Worm (Caenorhabditis elegans) whole organism, young adult: ENCODE data around the gene skr-7.

Experiments used
- F22D6.2 ChIP-seq: sonication (generic microtip); optimal IDR thresholded peaks from 2 replicates; lab custom pipeline; 2016; ENCODE audit warnings: mild to moderate bottlenecking, missing genetic modification characterization, missing compliant biosample characterization
- F37B4.10 ChIP-seq: fragments of 200-800 bp; sonication (Bioruptor generic); IDR thresholded peaks from 2 replicates; pipeline ENCODE4 v1.3.6; 2022; ENCODE audit warnings: missing genetic modification characterization, missing compliant biosample characterization
- F39B2.1 ChIP-seq: fragments of 200-800 bp; sonication (Bioruptor generic); IDR thresholded peaks from 2 replicates; pipeline ENCODE4 v1.3.6; 2022; ENCODE audit warnings: missing genetic modification reagents, missing genetic modification characterization, missing compliant biosample characterization
- F49E8.2 ChIP-seq: sonication (generic microtip); optimal IDR thresholded peaks from 3 replicates; lab custom pipeline; 2017; ENCODE audit warnings: missing genetic modification characterization, mild to moderate bottlenecking, missing compliant biosample characterization, antibody characterized with exemption, moderate library complexity; ENCODE audit not compliant: insufficient read depth
- F55B11.4 ChIP-seq: sonication (generic microtip); optimal IDR thresholded peaks from 2 replicates; lab custom pipeline; 2016; ENCODE audit warnings: missing compliant biosample characterization, missing genetic modification characterization, borderline replicate concordance; ENCODE audit not compliant: insufficient read depth
- K12H6.12 ChIP-seq: fragments of 200-800 bp; sonication (Bioruptor generic); optimal IDR thresholded peaks from 2 replicates; lab custom pipeline; 2018; ENCODE audit warnings: mild to moderate bottlenecking, missing genetic modification characterization, missing compliant biosample characterization
- Y53F4B.3 ChIP-seq: fragments of 200-800 bp; sonication (Bioruptor generic); IDR thresholded peaks from 2 replicates; pipeline ENCODE4 v1.3.6; 2022; ENCODE audit warnings: missing genetic modification reagents, missing genetic modification characterization, missing compliant biosample characterization
- Y67H2A.10 ChIP-seq: fragments of 200-800 bp; sonication (Bioruptor generic); conservative IDR thresholded peaks from 2 replicates; pipeline ENCODE4 v1.3.6; 2022; ENCODE audit warnings: missing genetic modification reagents, missing genetic modification characterization, missing compliant biosample characterization
- ama-1 ChIP-seq, 3 experiments: fragments of 150-350 bp in 1 of 3; sonication (generic microtip) in 2 of 3; optimal IDR thresholded peaks; 2 replicates each; lab custom pipeline; 2014 to 2018; ENCODE audit warnings: missing biosample characterization in 2 of 3, missing genetic modification characterization in 2 of 3, missing genetic modification reagents in 2 of 3
- aptf-2 ChIP-seq: fragments of 200-800 bp; sonication (Bioruptor generic); conservative IDR thresholded peaks from 2 replicates; pipeline ENCODE4 v1.3.6; 2022; ENCODE audit warnings: missing genetic modification reagents, missing genetic modification characterization, missing compliant biosample characterization
- attf-5 ChIP-seq: fragments of 200-800 bp; sonication (Bioruptor generic); optimal IDR thresholded peaks from 2 replicates; lab custom pipeline; 2018; ENCODE audit warnings: mild to moderate bottlenecking, missing genetic modification characterization, missing compliant biosample characterization
- bed-1 ChIP-seq: fragments of 200-800 bp; sonication (Bioruptor generic); IDR thresholded peaks from 2 replicates; pipeline ENCODE4 v1.3.6; 2022; ENCODE audit warnings: missing genetic modification reagents, missing genetic modification characterization, missing compliant biosample characterization
- ceh-27 ChIP-seq: fragments of 200-800 bp; sonication (Bioruptor generic); optimal IDR thresholded peaks from 2 replicates; lab custom pipeline; 2018; ENCODE audit warnings: mild to moderate bottlenecking, missing genetic modification characterization, moderate library complexity, missing compliant biosample characterization
- ceh-91 ChIP-seq: fragments of 200-800 bp; sonication (Bioruptor generic); IDR thresholded peaks from 2 replicates; pipeline ENCODE4 v1.3.6; 2022; ENCODE audit warnings: missing genetic modification reagents, missing genetic modification characterization, missing compliant biosample characterization
- chd-7 ChIP-seq: sonication (generic microtip); optimal IDR thresholded peaks from 2 replicates; lab custom pipeline; 2016; ENCODE audit warnings: mild to moderate bottlenecking, missing genetic modification characterization, moderate library complexity, missing compliant biosample characterization
- dox-1 ChIP-seq: fragments of 200-800 bp; sonication (Bioruptor generic); IDR thresholded peaks from 2 replicates; pipeline ENCODE4 v1.3.6; 2022; ENCODE audit warnings: missing genetic modification reagents, missing genetic modification characterization, missing compliant biosample characterization
- efl-1 ChIP-seq: fragments of 150-350 bp; optimal IDR thresholded peaks from 2 replicates; lab custom pipeline; 2014; ENCODE audit warnings: missing biosample characterization, missing genetic modification reagents, missing genetic modification characterization
- egrh-3 ChIP-seq: fragments of 200-800 bp; sonication (Bioruptor generic); IDR thresholded peaks from 2 replicates; pipeline ENCODE4 v1.3.6; 2022; ENCODE audit warnings: missing genetic modification reagents, missing genetic modification characterization, missing compliant biosample characterization
- ekl-4 ChIP-seq: fragments of 200-800 bp; sonication (Bioruptor generic); IDR thresholded peaks from 2 replicates; pipeline ENCODE4 v1.3.6; 2022; ENCODE audit warnings: missing genetic modification reagents, missing genetic modification characterization, missing compliant biosample characterization
- lag-1 ChIP-seq: fragments of 200-800 bp; sonication (Bioruptor generic); IDR thresholded peaks from 2 replicates; pipeline ENCODE4 v1.3.6; 2022; ENCODE audit warnings: missing genetic modification reagents, missing genetic modification characterization, missing compliant biosample characterization
- let-526 ChIP-seq: fragments of 200-800 bp; sonication (Bioruptor generic); IDR thresholded peaks from 2 replicates; pipeline ENCODE4 v1.3.6; 2022; ENCODE audit warnings: missing genetic modification reagents, missing genetic modification characterization, missing compliant biosample characterization
- lin-26 ChIP-seq: fragments of 200-800 bp; sonication (Bioruptor generic); IDR thresholded peaks from 2 replicates; pipeline ENCODE4 v1.3.6; 2022; ENCODE audit warnings: missing genetic modification reagents, missing genetic modification characterization, missing compliant biosample characterization
- lin-35 ChIP-seq, 3 experiments: fragments of 150-350 bp in 2 of 3; sonication (generic microtip) in 1 of 3; optimal IDR thresholded peaks; 2 replicates each; lab custom pipeline; 2014 to 2018; ENCODE audit warnings: missing biosample characterization in 3 of 3, missing genetic modification characterization in 3 of 3, missing genetic modification reagents in 3 of 3
- lin-54 ChIP-seq: fragments of 200-800 bp; sonication (Bioruptor generic); optimal IDR thresholded peaks from 2 replicates; lab custom pipeline; 2018; ENCODE audit warnings: mild to moderate bottlenecking, missing genetic modification characterization, missing compliant biosample characterization
- lsy-27 ChIP-seq: sonication (generic microtip); optimal IDR thresholded peaks from 2 replicates; lab custom pipeline; 2017; ENCODE audit warnings: missing genetic modification characterization, mild to moderate bottlenecking, missing compliant biosample characterization, antibody characterized with exemption, missing genotype, borderline replicate concordance; ENCODE audit not compliant: insufficient read depth
- madf-8 ChIP-seq: fragments of 200-800 bp; sonication (Bioruptor generic); conservative IDR thresholded peaks from 2 replicates; pipeline ENCODE4 v1.3.6; 2022; ENCODE audit warnings: missing genetic modification reagents, missing genetic modification characterization, missing compliant biosample characterization
- mel-28 ChIP-seq: sonication (generic microtip); optimal IDR thresholded peaks from 2 replicates; lab custom pipeline; 2016; ENCODE audit warnings: borderline replicate concordance, mild to moderate bottlenecking, missing genetic modification characterization, missing compliant biosample characterization
- mxl-1 ChIP-seq: sonication (generic microtip); optimal IDR thresholded peaks from 2 replicates; lab custom pipeline; 2016; ENCODE audit warnings: missing genetic modification characterization, missing compliant biosample characterization
- nfya-2 ChIP-seq: fragments of 200-800 bp; sonication (Bioruptor generic); IDR thresholded peaks from 2 replicates; pipeline ENCODE4 v1.3.6; 2022; ENCODE audit warnings: missing genetic modification reagents, missing genetic modification characterization, missing compliant biosample characterization
- nhr-179 ChIP-seq: sonication (generic microtip); optimal IDR thresholded peaks from 2 replicates; lab custom pipeline; 2016; ENCODE audit warnings: mild to moderate bottlenecking, missing genetic modification characterization, missing compliant biosample characterization
- pha-4 ChIP-seq: fragments of 150-350 bp; sonication (generic microtip); optimal IDR thresholded peaks from 2 replicates; lab custom pipeline; 2014; ENCODE audit warnings: missing biosample characterization, missing genetic modification reagents, missing genetic modification characterization
- rcor-1 ChIP-seq: fragments of 200-800 bp; sonication (Bioruptor generic); IDR thresholded peaks from 2 replicates; pipeline ENCODE4 v1.3.6; 2022; ENCODE audit warnings: missing genetic modification reagents, missing genetic modification characterization, missing compliant biosample characterization
- rec-8 ChIP-seq, 2 experiments: sonication (generic microtip); optimal IDR thresholded peaks; 2 replicates each; lab custom pipeline; 2016; ENCODE audit warnings: mild to moderate bottlenecking in 2 of 2, missing genetic modification characterization in 2 of 2, missing genetic modification reagents in 2 of 2, missing genotype in 2 of 2, missing biosample characterization in 1 of 2, missing compliant biosample characterization in 1 of 2, moderate library complexity in 1 of 2
- repo-1 ChIP-seq: sonication (generic microtip); optimal IDR thresholded peaks from 2 replicates; lab custom pipeline; 2017; ENCODE audit warnings: mild to moderate bottlenecking, missing genetic modification characterization, missing compliant biosample characterization
- snpc-4 ChIP-seq, 5 experiments: fragments of 150-350 bp in 1 of 5; sonication (generic microtip) in 4 of 5; optimal IDR thresholded peaks; 2 replicates each; lab custom pipeline; 2014 to 2018; ENCODE audit warnings: missing genetic modification characterization in 5 of 5, missing biosample characterization in 3 of 5, antibody characterized with exemption in 2 of 5, mild to moderate bottlenecking in 2 of 5, missing compliant biosample characterization in 2 of 5, missing genotype in 2 of 5, moderate library complexity in 2 of 5, missing genetic modification reagents in 1 of 5
- unc-62 ChIP-seq: fragments of 150-350 bp; optimal IDR thresholded peaks from 2 replicates; lab custom pipeline; 2014; ENCODE audit warnings: missing biosample characterization, missing genetic modification reagents, missing genetic modification characterization
- xnd-1 ChIP-seq: sonication (generic microtip); optimal IDR thresholded peaks from 2 replicates; lab custom pipeline; 2016; ENCODE audit warnings: missing genotype, missing genetic modification reagents, missing genetic modification characterization, missing compliant biosample characterization
- ztf-22 ChIP-seq: fragments of 200-800 bp; sonication (Bioruptor generic); optimal IDR thresholded peaks from 2 replicates; lab custom pipeline; 2018; ENCODE audit warnings: mild to moderate bottlenecking, missing genetic modification characterization, moderate library complexity, missing compliant biosample characterization
- ztf-26 ChIP-seq: sonication (generic microtip); optimal IDR thresholded peaks from 2 replicates; lab custom pipeline; 2017; ENCODE audit warnings: missing genetic modification characterization, missing compliant biosample characterization
- ztf-3 ChIP-seq: fragments of 200-800 bp; sonication (Bioruptor generic); optimal IDR thresholded peaks from 2 replicates; lab custom pipeline; 2018; ENCODE audit warnings: mild to moderate bottlenecking, missing genetic modification characterization, missing compliant biosample characterization
- ztf-6 ChIP-seq: fragments of 200-800 bp; sonication (Bioruptor generic); IDR thresholded peaks from 2 replicates; pipeline ENCODE4 v1.3.6; 2022; ENCODE audit warnings: missing genetic modification reagents, missing genetic modification characterization, missing compliant biosample characterization

Gene skr-7

DNA sequence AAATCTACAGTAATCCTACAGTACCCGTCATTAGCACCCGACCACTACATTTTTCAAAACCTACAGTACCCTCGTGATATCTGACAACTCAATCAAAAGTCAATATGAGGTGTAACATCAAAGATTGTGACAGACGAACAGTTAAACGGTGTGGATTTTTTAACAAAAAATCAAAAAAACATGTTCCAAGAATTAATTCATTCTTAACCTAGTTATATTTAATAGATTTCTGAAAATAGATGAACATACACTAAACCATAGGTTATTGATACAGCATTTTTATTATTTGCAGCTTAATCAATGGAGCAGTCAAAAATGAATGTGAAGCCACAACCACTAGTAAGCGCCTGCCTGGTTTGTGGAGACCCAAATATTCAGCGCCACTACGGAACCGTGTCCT lies 14.7 kb upstream of the skr-7 start, which contains the start of gene nhr-118:
nhr-118 (plus strand) TSS at position 301 of the 400 bp plus-strand sequence.
- TF ChIP-seq dox-1 (GFP tag; lab: Robert Waterston, UW) (no peak), lsy-27 (no peak), lin-54 (no peak), mxl-1 (no peak), let-526 (GFP tag; lab: Robert Waterston, UW) (no peak), ztf-6 (GFP tag; lab: Robert Waterston, UW) (no peak), ztf-3 (GFP tag; lab: Kevin White, UChicago) (no peak), nfya-2 (GFP tag; lab: Robert Waterston, UW) (no peak), ama-1 (optimal IDR thresholded peaks at IDR 0.05; lab: Kevin White, UChicago) (no peak), ama-1 (GFP tag; optimal IDR thresholded peaks at IDR 0.05; lab: Kevin White, UChicago) (no peak), rcor-1 (GFP tag; lab: Robert Waterston, UW) (no peak), F39B2.1 (no peak), lag-1 (GFP tag; lab: Robert Waterston, UW) (no peak), ztf-26 (tag; lab: Kevin White, UChicago) (no peak), unc-62 (GFP tag; lab: Kevin White, UChicago) (no peak)

- TF ChIP-seq K12H6.12, result no peak
- TF ChIP-seq ceh-27 (GFP tag; lab: Kevin White, UChicago), result no peak
Measured at ce11 chrV:4410643-4411042, 11.6 kb upstream of the skr-7 start, which contains the start of gene Y47D7A.3. Gene Y47D7A.3 (plus strand): TSS chrV:4410943.

- TF ChIP-seq aptf-2 (GFP tag; lab: Robert Waterston, UW) (no peak), F37B4.10 (no peak), ekl-4 (GFP tag; lab: Robert Waterston, UW) (no peak), nhr-179 (tag; lab: Kevin White, UChicago) (no peak), chd-7 (tag; lab: Kevin White, UChicago) (no peak), efl-1 (GFP tag; lab: Kevin White, UChicago) (no peak), F22D6.2 (tag; lab: Kevin White, UChicago) (no peak), nfya-2 (GFP tag; lab: Robert Waterston, UW) (no peak), snpc-4 (GFP tag; optimal IDR thresholded peaks at IDR 0.05; lab: Kevin White, UChicago) (no peak), snpc-4 (tag; optimal IDR thresholded peaks at IDR 0.05; lab: Kevin White, UChicago) (no peak), Y53F4B.3 (GFP tag; lab: Robert Waterston, UW) (no peak), lin-35 (GFP tag; optimal IDR thresholded peaks at IDR 0.05; lab: Kevin White, UChicago) (no peak), repo-1 (no peak), Y67H2A.10 (GFP tag; lab: Robert Waterston, UW) (no peak), bed-1 (GFP tag; lab: Robert Waterston, UW) (no peak), xnd-1 (no peak), mxl-1 (no peak), mel-28 (tag; lab: Kevin White, UChicago) (no peak), F39B2.1 (no peak), lin-26 (GFP tag; lab: Robert Waterston, UW) (no peak), ceh-91 (GFP tag; lab: Robert Waterston, UW) (no peak)
Measured at ce11 chrV:4411714-4412113, 10.5 kb upstream of the skr-7 start, which contains the start of gene Y47D7A.17. Gene Y47D7A.17 (minus strand): TSS chrV:4411814.

DNA sequence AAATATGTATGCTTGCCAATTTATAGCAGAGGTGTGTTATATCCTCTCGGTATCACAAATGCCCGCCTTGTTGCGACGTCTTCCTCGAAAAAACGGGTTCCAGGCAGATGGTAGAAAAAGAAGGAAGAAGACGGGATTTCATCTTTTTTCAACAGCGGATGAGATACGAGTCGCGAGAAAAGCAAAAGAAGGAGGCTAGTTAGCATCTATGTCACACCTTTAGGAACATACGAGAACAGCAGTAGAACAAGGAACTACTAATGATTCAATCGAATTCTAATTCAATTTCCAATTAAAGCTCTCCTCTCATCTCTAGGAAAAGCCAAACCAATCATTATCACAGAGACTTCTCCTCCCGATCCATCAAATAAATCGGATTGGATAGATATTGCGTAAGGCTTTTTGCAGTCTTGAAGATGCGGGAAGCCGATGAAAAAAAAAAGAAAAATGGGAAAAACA lies 7.6 kb upstream of the skr-7 start, which contains the start of gene grl-5:
grl-5 (minus strand) TSS at position 51 of the 459 bp plus-strand sequence.
- no peak for TF ChIP-seq let-526 (GFP tag; lab: Robert Waterston, UW)
- TF ChIP-seq nhr-179 (tag; lab: Kevin White, UChicago), result no peak
- no peak for TF ChIP-seq madf-8 (GFP tag; lab: Robert Waterston, UW)
- no peak for TF ChIP-seq ceh-91 (GFP tag; lab: Robert Waterston, UW)
- no peak for TF ChIP-seq egrh-3
- TF ChIP-seq F49E8.2, result no peak
- TF ChIP-seq ztf-22, result no peak
- TF ChIP-seq lag-1 (GFP tag; lab: Robert Waterston, UW), result no peak
- TF ChIP-seq K12H6.12, result no peak
- TF ChIP-seq rec-8 (tag; optimal IDR thresholded peaks at IDR 0.05; lab: Kevin White, UChicago), result no peak
- no peak for TF ChIP-seq F55B11.4 (tag; lab: Kevin White, UChicago)
- no peak for TF ChIP-seq pha-4 (tag; lab: Kevin White, UChicago)
- TF ChIP-seq mel-28 (tag; lab: Kevin White, UChicago), result no peak
- TF ChIP-seq attf-5, result no peak
